Fruit fly (Drosophila melanogaster) whole organism, embryonic: ENCODE data around the gene mRpL4.

ENCODE experiments used
- Bteb2 ChIP-seq: fragments of 200-800 bp; sonication (Bioruptor generic); optimal IDR thresholded peaks from 2 replicates; lab custom pipeline; 2016; ENCODE audit warnings: missing biosample characterization, missing genetic modification characterization
- CG11085 ChIP-seq: fragments of 200-800 bp; sonication (Bioruptor generic); IDR thresholded peaks from 2 replicates; pipeline ENCODE4 v1.3.6; 2022; ENCODE audit warnings: missing biosample characterization, missing genetic modification characterization
- CG11247 ChIP-seq: fragments of 200-800 bp; sonication (Bioruptor generic); IDR thresholded peaks from 2 replicates; pipeline ENCODE4 v1.3.6; 2022; ENCODE audit warnings: missing biosample characterization, missing genetic modification characterization
- CG12155 ChIP-seq: fragments of 200-800 bp; sonication (Bioruptor generic); optimal IDR thresholded peaks from 3 replicates; lab custom pipeline; 2016; ENCODE audit warnings: missing biosample characterization, missing genetic modification characterization
- CG12942 ChIP-seq: fragments of 200-800 bp; sonication (Bioruptor generic); optimal IDR thresholded peaks from 3 replicates; lab custom pipeline; 2016; ENCODE audit warnings: missing biosample characterization, missing genetic modification characterization
- CG14050 ChIP-seq: fragments of 200-800 bp; sonication (Bioruptor generic); IDR thresholded peaks from 3 replicates; pipeline ENCODE4 v1.3.6; 2022; ENCODE audit warnings: missing biosample characterization, missing genetic modification characterization
- CG15514 ChIP-seq: fragments of 200-800 bp; sonication (Bioruptor generic); optimal IDR thresholded peaks from 3 replicates; lab custom pipeline; 2017; ENCODE audit warnings: missing biosample characterization, missing genetic modification characterization, mild to moderate bottlenecking, moderate library complexity, missing genetic modification reagents
- CG17361 ChIP-seq: fragments of 200-800 bp; sonication (Bioruptor generic); IDR thresholded peaks from 3 replicates; pipeline ENCODE4 v1.3.6; 2022; ENCODE audit warnings: missing biosample characterization, missing genetic modification characterization
- CG17802 ChIP-seq: fragments of 200-800 bp; sonication (Bioruptor generic); optimal IDR thresholded peaks from 2 replicates; lab custom pipeline; 2018; ENCODE audit warnings: missing biosample characterization, mild to moderate bottlenecking, missing genetic modification characterization, moderate library complexity
- CG18262 ChIP-seq: fragments of 200-800 bp; optimal IDR thresholded peaks from 3 replicates; lab custom pipeline; 2019; ENCODE audit warnings: missing biosample characterization, mild to moderate bottlenecking, missing genetic modification characterization, moderate library complexity
- CG18764 ChIP-seq: fragments of 200-800 bp; sonication (Bioruptor generic); optimal IDR thresholded peaks from 3 replicates; lab custom pipeline; 2016; ENCODE audit warnings: missing biosample characterization, missing genetic modification characterization
- CG2678 ChIP-seq: fragments of 200-800 bp; sonication (Bioruptor generic); optimal IDR thresholded peaks from 3 replicates; lab custom pipeline; 2019; ENCODE audit warnings: missing biosample characterization, mild to moderate bottlenecking, missing genetic modification characterization, moderate library complexity
- CG43689 ChIP-seq: fragments of 200-800 bp; sonication (Bioruptor generic); IDR thresholded peaks from 2 replicates; pipeline ENCODE4 v1.3.6; 2022; ENCODE audit warnings: missing biosample characterization, missing genetic modification characterization
- CG4424 ChIP-seq: fragments of 200-800 bp; sonication (Bioruptor generic); optimal IDR thresholded peaks from 3 replicates; lab custom pipeline; 2016; ENCODE audit warnings: missing biosample characterization, missing genetic modification characterization
- CG6175 ChIP-seq: fragments of 200-800 bp; sonication (Bioruptor generic); IDR thresholded peaks from 3 replicates; pipeline ENCODE4 v1.3.6; 2022; ENCODE audit warnings: missing biosample characterization, missing genetic modification characterization
- CG7745 ChIP-seq: fragments of 200-800 bp; sonication (Bioruptor generic); optimal IDR thresholded peaks from 2 replicates; lab custom pipeline; 2018; ENCODE audit warnings: missing biosample characterization, mild to moderate bottlenecking, missing genetic modification characterization, moderate library complexity
- CG8281 ChIP-seq: fragments of 200-800 bp; sonication (Bioruptor generic); optimal IDR thresholded peaks from 2 replicates; lab custom pipeline; 2018; ENCODE audit warnings: missing biosample characterization, mild to moderate bottlenecking, missing genetic modification characterization, moderate library complexity
- Camta ChIP-seq: fragments of 200-800 bp; sonication (Bioruptor generic); optimal IDR thresholded peaks from 2 replicates; lab custom pipeline; 2016; ENCODE audit warnings: missing biosample characterization, missing genetic modification characterization
- Deaf1 ChIP-seq: fragments of 200-800 bp; optimal IDR thresholded peaks from 3 replicates; lab custom pipeline; 2019; ENCODE audit warnings: missing biosample characterization, mild to moderate bottlenecking, missing genetic modification characterization, moderate library complexity
- Dref ChIP-seq: fragments of 200-800 bp; sonication (Bioruptor generic); IDR thresholded peaks from 2 replicates; pipeline ENCODE4 v1.3.6; 2022; ENCODE audit warnings: missing biosample characterization, missing genetic modification characterization
- Eip74EF ChIP-seq, 2 experiments: fragments of 200-800 bp in 1 of 2; fragments of >200 bp in 1 of 2; sonication (Bioruptor generic) in 1 of 2; optimal IDR thresholded peaks; 2 replicates each; lab custom pipeline; 2017 to 2019; ENCODE audit warnings: missing biosample characterization in 2 of 2, missing genetic modification characterization in 2 of 2, mild to moderate bottlenecking in 1 of 2, moderate library complexity in 1 of 2
- Fer1 ChIP-seq: fragments of 200-800 bp; sonication (Bioruptor generic); optimal IDR thresholded peaks from 2 replicates; lab custom pipeline; 2017; ENCODE audit warnings: missing biosample characterization, mild to moderate bottlenecking, missing genetic modification characterization
- HLH3B ChIP-seq: fragments of 200-800 bp; sonication (Bioruptor generic); IDR thresholded peaks from 2 replicates; pipeline ENCODE4 v1.3.6; 2022; ENCODE audit warnings: missing biosample characterization, missing genetic modification characterization
- Hmx ChIP-seq: fragments of 200-800 bp; sonication (Bioruptor generic); optimal IDR thresholded peaks from 2 replicates; lab custom pipeline; 2016; ENCODE audit warnings: missing biosample characterization, missing genetic modification characterization
- Myb ChIP-seq: fragments of 200-800 bp; sonication (Bioruptor generic); optimal IDR thresholded peaks from 2 replicates; lab custom pipeline; 2016; ENCODE audit warnings: missing biosample characterization, missing genetic modification characterization
- NFAT ChIP-seq: fragments of 200-800 bp; sonication (Bioruptor generic); IDR thresholded peaks from 2 replicates; pipeline ENCODE4 v1.3.6; 2022; ENCODE audit warnings: missing biosample characterization, missing genetic modification characterization
- Nf-YA ChIP-seq: fragments of 200-800 bp; sonication (Bioruptor generic); IDR thresholded peaks from 2 replicates; pipeline ENCODE4 v1.3.6; 2022; ENCODE audit warnings: missing biosample characterization, missing genetic modification characterization
- Sin3A ChIP-seq: fragments of >200 bp; optimal IDR thresholded peaks from 2 replicates; lab custom pipeline; 2018
- YL-1 ChIP-seq: fragments of 200-800 bp; sonication (Bioruptor generic); optimal IDR thresholded peaks from 3 replicates; lab custom pipeline; 2017; ENCODE audit warnings: missing biosample characterization, mild to moderate bottlenecking, missing genetic modification characterization
- al ChIP-seq: fragments of 200-800 bp; sonication (Bioruptor generic); IDR thresholded peaks from 2 replicates; pipeline ENCODE4 v1.3.6; 2022; ENCODE audit warnings: missing biosample characterization, missing genetic modification characterization
- cad ChIP-seq: fragments of >200 bp; optimal IDR thresholded peaks from 2 replicates; lab custom pipeline; 2017; ENCODE audit warnings: missing biosample characterization, missing genetic modification characterization
- cato ChIP-seq: fragments of 200-800 bp; sonication (Bioruptor generic); optimal IDR thresholded peaks from 2 replicates; lab custom pipeline; 2016; ENCODE audit warnings: missing biosample characterization, missing genetic modification characterization, borderline replicate concordance
- da ChIP-seq: fragments of 200-800 bp; sonication (Bioruptor generic); optimal IDR thresholded peaks from 2 replicates; lab custom pipeline; 2016; ENCODE audit warnings: missing biosample characterization, missing genetic modification characterization
- dati ChIP-seq: fragments of 200-800 bp; sonication (Bioruptor generic); IDR thresholded peaks from 2 replicates; pipeline ENCODE4 v1.3.6; 2022; ENCODE audit warnings: missing biosample characterization, missing genetic modification characterization
- ems ChIP-seq: fragments of 200-800 bp; sonication (Bioruptor generic); optimal IDR thresholded peaks from 3 replicates; lab custom pipeline; 2016; ENCODE audit warnings: missing biosample characterization, missing genetic modification characterization
- fd64A ChIP-seq: fragments of 200-800 bp; sonication (Bioruptor generic); optimal IDR thresholded peaks from 3 replicates; lab custom pipeline; 2018; ENCODE audit warnings: missing biosample characterization, mild to moderate bottlenecking, missing genetic modification characterization
- fu2 ChIP-seq: fragments of 200-800 bp; sonication (Bioruptor generic); optimal IDR thresholded peaks from 2 replicates; lab custom pipeline; 2016; ENCODE audit warnings: missing biosample characterization, missing genetic modification characterization
- gcm2 ChIP-seq: fragments of 200-800 bp; sonication (Bioruptor generic); optimal IDR thresholded peaks from 2 replicates; lab custom pipeline; 2016; ENCODE audit warnings: missing biosample characterization, missing genetic modification characterization
- her ChIP-seq: fragments of 200-800 bp; sonication (Bioruptor generic); optimal IDR thresholded peaks from 2 replicates; lab custom pipeline; 2016; ENCODE audit warnings: missing biosample characterization, missing genetic modification characterization
- hkb ChIP-seq, 2 experiments: fragments of 200-800 bp in 1 of 2; fragments of >200 bp in 1 of 2; sonication (Bioruptor generic) in 1 of 2; IDR thresholded peaks in 1 of 2; optimal IDR thresholded peaks in 1 of 2; 2 replicates each; pipeline versions ENCODE4 v1.3.6 to Lab custom; 2017 to 2022; ENCODE audit warnings: missing biosample characterization in 1 of 2, missing genetic modification characterization in 1 of 2
- ken ChIP-seq: fragments of 200-800 bp; sonication (Bioruptor generic); IDR thresholded peaks from 3 replicates; pipeline ENCODE4 v1.3.6; 2022; ENCODE audit warnings: missing biosample characterization, missing genetic modification characterization
- lbe ChIP-seq: fragments of 200-800 bp; sonication (Bioruptor generic); optimal IDR thresholded peaks from 2 replicates; lab custom pipeline; 2016; ENCODE audit warnings: missing biosample characterization, mild to moderate bottlenecking, missing genetic modification characterization
- luna ChIP-seq: fragments of 200-800 bp; sonication (Bioruptor generic); optimal IDR thresholded peaks from 2 replicates; lab custom pipeline; 2016; ENCODE audit warnings: missing biosample characterization, missing genetic modification characterization
- salm ChIP-seq: fragments of 200-800 bp; sonication (Bioruptor generic); optimal IDR thresholded peaks from 2 replicates; lab custom pipeline; 2018; ENCODE audit warnings: missing biosample characterization, mild to moderate bottlenecking, missing genetic modification characterization
- sim ChIP-seq: fragments of 200-800 bp; sonication (Bioruptor generic); IDR thresholded peaks from 2 replicates; pipeline ENCODE4 v1.3.6; 2022; ENCODE audit warnings: missing biosample characterization, missing genetic modification characterization
- sug ChIP-seq: fragments of 200-800 bp; optimal IDR thresholded peaks from 2 replicates; lab custom pipeline; 2019; ENCODE audit warnings: missing biosample characterization, mild to moderate bottlenecking, missing genetic modification characterization, moderate library complexity
- tx ChIP-seq: fragments of 200-800 bp; sonication (Bioruptor generic); optimal IDR thresholded peaks from 2 replicates; lab custom pipeline; 2016; ENCODE audit warnings: missing biosample characterization, missing genetic modification characterization
- yki ChIP-seq: fragments of >200 bp; optimal IDR thresholded peaks from 3 replicates; lab custom pipeline; 2018
- zen ChIP-seq: fragments of 200-800 bp; sonication (Bioruptor generic); optimal IDR thresholded peaks from 3 replicates; lab custom pipeline; 2018; ENCODE audit warnings: missing biosample characterization, mild to moderate bottlenecking, missing genetic modification characterization, moderate library complexity
- zen2 ChIP-seq: fragments of 200-800 bp; sonication (Bioruptor generic); IDR thresholded peaks from 3 replicates; pipeline ENCODE4 v1.3.6; 2022; ENCODE audit warnings: missing biosample characterization, missing genetic modification characterization; ENCODE audit not compliant: partially characterized antibody

The mRpL4 gene

dm6 chr2L:16284306-16285299, 44.3 kb downstream of the mRpL4 start (continued):
- TF ChIP-seq Hmx (GFP tag; lab: Kevin White, UChicago), result peak; percentile 8
- TF ChIP-seq her (GFP tag; lab: Kevin White, UChicago), result no peak
- no peak for TF ChIP-seq fu2 (GFP tag; lab: Kevin White, UChicago)
- no peak for TF ChIP-seq dati (GFP tag; lab: Robert Waterston, UW)
- peak in 1 of 2 experiments; percentile 29 for TF ChIP-seq Eip74EF (GFP tag; optimal IDR thresholded peaks at IDR 0.05; lab: Kevin White, UChicago)
- peak; percentile 23 for TF ChIP-seq CG12942
- no peak for TF ChIP-seq CG11085 (GFP tag; lab: Robert Waterston, UW)
- TF ChIP-seq CG15514, result peak; percentile 36
- TF ChIP-seq tx (GFP tag; lab: Kevin White, UChicago), result peak; percentile 31
- TF ChIP-seq CG2678, result peak; percentile 74
- peak; percentile 34 for TF ChIP-seq CG12155
- peak; percentile 34 for TF ChIP-seq Camta (GFP tag; lab: Kevin White, UChicago)
- no peak for TF ChIP-seq Nf-YA
- TF ChIP-seq Sin3A, result no peak
- TF ChIP-seq Fer1 (GFP tag; lab: Kevin White, UChicago), result peak; percentile 45
- TF ChIP-seq CG8281, result peak; percentile 40
- TF ChIP-seq CG7745 (tag; lab: Kevin White, UChicago), result no peak
- no peak for TF ChIP-seq CG17361 (GFP tag; lab: Robert Waterston, UW)
- peak; percentile 28 for TF ChIP-seq cad (GFP tag; lab: Kevin White, UChicago)
- TF ChIP-seq CG14050, result no peak
- TF ChIP-seq Bteb2 (GFP tag; lab: Kevin White, UChicago), result peak; percentile 37
- TF ChIP-seq lbe (GFP tag; lab: Kevin White, UChicago), result peak; percentile 64
- no peak for TF ChIP-seq zen2
- no peak for TF ChIP-seq al (GFP tag; lab: Robert Waterston, UW)
- no peak for TF ChIP-seq luna
- no peak for TF ChIP-seq cato (GFP tag; lab: Kevin White, UChicago)
- peak; percentile 39 for TF ChIP-seq CG4424 (GFP tag; lab: Kevin White, UChicago)
- TF ChIP-seq YL-1 (GFP tag; lab: Kevin White, UChicago), result no peak
- no peak for TF ChIP-seq CG17802 (tag; lab: Kevin White, UChicago)
- TF ChIP-seq Dref (GFP tag; lab: Robert Waterston, UW), result no peak
- no peak for TF ChIP-seq NFAT (GFP tag; lab: Robert Waterston, UW)
- no peak for TF ChIP-seq CG11247 (GFP tag; lab: Robert Waterston, UW)
- no peak for TF ChIP-seq zen (tag; lab: Kevin White, UChicago)
- peak; percentile 19 for TF ChIP-seq sug
- TF ChIP-seq ems (GFP tag; lab: Kevin White, UChicago), result peak; percentile 24
- no peak for TF ChIP-seq sim (GFP tag; lab: Robert Waterston, UW)
- TF ChIP-seq CG6175 (GFP tag; lab: Robert Waterston, UW), result no peak
- no peak for TF ChIP-seq ken (GFP tag; lab: Robert Waterston, UW)
- TF ChIP-seq CG43689 (GFP tag; lab: Robert Waterston, UW), result no peak
- TF ChIP-seq fd64A (GFP tag; lab: Kevin White, UChicago), result peak; percentile 73
- TF ChIP-seq Deaf1 (tag; lab: Kevin White, UChicago), result peak; percentile 15
- TF ChIP-seq CG18262, result peak; percentile 27
- peak; percentile 63 for TF ChIP-seq yki (lab: Kevin White, UChicago)
- TF ChIP-seq hkb (optimal IDR thresholded peaks at IDR 0.05; lab: Kevin White, UChicago), result no peak
- TF ChIP-seq hkb (GFP tag; IDR thresholded peaks at IDR 0.05; lab: Robert Waterston, UW), result no peak
- TF ChIP-seq CG18764, result no peak
- TF ChIP-seq Myb, result peak; percentile 3
- TF ChIP-seq HLH3B (GFP tag; lab: Robert Waterston, UW), result no peak
- no peak for TF ChIP-seq salm (tag; lab: Kevin White, UChicago)
- peak; percentile 47 for TF ChIP-seq gcm2 (GFP tag; lab: Kevin White, UChicago)
- no peak for TF ChIP-seq da (GFP tag; lab: Kevin White, UChicago)
